Worm (Caenorhabditis elegans): ENCODE measurements around the gene srh-174.
A peak's percentile ranks its signal among the peaks of the same experiment; 100 is the strongest.

srh-174 gene

ce11 chrV:17211989-17212731 is 33.6 kb downstream of the srh-174 start, which contains the start of gene srh-236:
TSS of gene srh-236 (minus strand) at chrV:17212039.
- TF ChIP-seq cnd-1 (tag; optimal IDR thresholded peaks at IDR 0.05) = no peak
- TF ChIP-seq ztf-11 (tag; optimal IDR thresholded peaks at IDR 0.05) = no peak
- no peak for TF ChIP-seq ceh-43 (GFP tag; optimal IDR thresholded peaks at IDR 0.05)
- no peak for TF ChIP-seq nhr-76 (tag; optimal IDR thresholded peaks at IDR 0.05)

- TF ChIP-seq elt-1 (tag; optimal IDR thresholded peaks at IDR 0.05; ENCODE audit: borderline replicate concordance, insufficient read depth) = no peak
- no peak for TF ChIP-seq ztf-11 (tag; optimal IDR thresholded peaks at IDR 0.05)
- no peak for TF ChIP-seq blmp-1 (tag; optimal IDR thresholded peaks at IDR 0.05)
- TF ChIP-seq pha-4 (tag; optimal IDR thresholded peaks at IDR 0.05) = no peak
- TF ChIP-seq lsy-2 (tag; optimal IDR thresholded peaks at IDR 0.05) = no peak
- TF ChIP-seq nhr-237 (tag; optimal IDR thresholded peaks at IDR 0.05) = no peak
- TF ChIP-seq unc-39 (tag; optimal IDR thresholded peaks at IDR 0.05) = no peak
- TF ChIP-seq zip-8 (tag; optimal IDR thresholded peaks at IDR 0.05) = no peak
- TF ChIP-seq unc-62 (GFP tag; optimal IDR thresholded peaks at IDR 0.05) = no peak
- no peak for TF ChIP-seq bed-3 (GFP tag; optimal IDR thresholded peaks at IDR 0.05)
- TF ChIP-seq lin-32 (GFP tag; optimal IDR thresholded peaks at IDR 0.05) = no peak
- no peak for TF ChIP-seq ceh-83 (GFP tag; optimal IDR thresholded peaks at IDR 0.05)
- no peak for TF ChIP-seq drap-1 (GFP tag; optimal IDR thresholded peaks at IDR 0.05)
- TF ChIP-seq ham-2 (GFP tag; optimal IDR thresholded peaks at IDR 0.05) = no peak
- no peak for TF ChIP-seq snpc-4 (tag; optimal IDR thresholded peaks at IDR 0.05)
- no peak for TF ChIP-seq mab-5 (tag; optimal IDR thresholded peaks at IDR 0.05)
- no peak for TF ChIP-seq cnd-1 (tag; optimal IDR thresholded peaks at IDR 0.05)
These were observed 34.2 kb downstream of the srh-174 start, which contains the start of gene srh-113 for ce11 chrV:17212743-17213142. TSS of gene srh-113 (plus strand) at chrV:17213043.

ce11 chrV:17215602-17216001 is 37.0 kb downstream of the srh-174 start:
- TF ChIP-seq hlh-1 (tag; optimal IDR thresholded peaks at IDR 0.05) (no peak), ceh-83 (GFP tag; optimal IDR thresholded peaks at IDR 0.05) (no peak), unc-39 (tag; optimal IDR thresholded peaks at IDR 0.05) (no peak), snpc-4 (tag; optimal IDR thresholded peaks at IDR 0.05) (no peak), mab-5 (tag; optimal IDR thresholded peaks at IDR 0.05) (no peak), tbx-8 (GFP tag; optimal IDR thresholded peaks at IDR 0.05) (no peak), mep-1 (tag; optimal IDR thresholded peaks at IDR 0.05) (no peak), nhr-12 (tag; optimal IDR thresholded peaks at IDR 0.05) (no peak), nhr-237 (tag; optimal IDR thresholded peaks at IDR 0.05) (no peak), lin-32 (GFP tag; optimal IDR thresholded peaks at IDR 0.05) (no peak), pha-4 (tag; optimal IDR thresholded peaks at IDR 0.05) (no peak), ceh-39 (tag; optimal IDR thresholded peaks at IDR 0.05) (no peak), unc-120 (tag; optimal IDR thresholded peaks at IDR 0.05; ENCODE audit: poor library complexity, severe bottlenecking) (no peak)

ce11 chrV:17217690-17218089 is 39.1 kb downstream of the srh-174 start, which contains the start of gene srbc-62:
TSS of gene srbc-62 (plus strand) at chrV:17217990.
- TF ChIP-seq bed-3 (GFP tag; optimal IDR thresholded peaks at IDR 0.05) = no peak
- TF ChIP-seq hlh-1 (tag; optimal IDR thresholded peaks at IDR 0.05) = no peak
- no peak for TF ChIP-seq ceh-39 (tag; optimal IDR thresholded peaks at IDR 0.05)
- TF ChIP-seq sem-2 (GFP tag; optimal IDR thresholded peaks at IDR 0.05) = no peak
- no peak for TF ChIP-seq mls-2 (tag; optimal IDR thresholded peaks at IDR 0.05)
- TF ChIP-seq tbx-8 (GFP tag; optimal IDR thresholded peaks at IDR 0.05) = no peak
- no peak for TF ChIP-seq unc-39 (tag; optimal IDR thresholded peaks at IDR 0.05)
- TF ChIP-seq lin-32 (GFP tag; optimal IDR thresholded peaks at IDR 0.05) = no peak
- no peak for TF ChIP-seq mep-1 (tag; optimal IDR thresholded peaks at IDR 0.05)

- TF ChIP-seq nhr-2 (tag; optimal IDR thresholded peaks at IDR 0.05) (no peak), zip-8 (tag; optimal IDR thresholded peaks at IDR 0.05) (peak; percentile 58), hlh-1 (tag; optimal IDR thresholded peaks at IDR 0.05) (no peak), ces-1 (GFP tag; optimal IDR thresholded peaks at IDR 0.05) (no peak), lsy-2 (tag; optimal IDR thresholded peaks at IDR 0.05) (no peak)
These were observed 41.8 kb downstream of the srh-174 start, which contains the start of gene srh-109 for ce11 chrV:17220345-17220744. TSS of gene srh-109 (minus strand) at chrV:17220445.
